Worm (Caenorhabditis elegans): ENCODE measurements around the gene D1005.4.

D1005.4 gene

ce11 chrX:1524559-1524958 is 38.9 kb upstream of the D1005.4 start (continued):
- TF ChIP-seq lin-13 (GFP tag; optimal IDR thresholded peaks at IDR 0.05) (no peak), sem-4 (tag; optimal IDR thresholded peaks at IDR 0.05) (peak; percentile 68)

ce11 chrX:1523272-1523671 is 37.7 kb upstream of the D1005.4 start:
- no peak for TF ChIP-seq peb-1 (tag; optimal IDR thresholded peaks at IDR 0.05)
- no peak for TF ChIP-seq C34F6.9 (tag; optimal IDR thresholded peaks at IDR 0.05)
- TF ChIP-seq F13H6.1 (tag; optimal IDR thresholded peaks at IDR 0.05), result no peak
- no peak for TF ChIP-seq skn-1 (tag; optimal IDR thresholded peaks at IDR 0.05)
- no peak for TF ChIP-seq dmd-4 (tag; optimal IDR thresholded peaks at IDR 0.05)
- TF ChIP-seq nhr-12 (tag; optimal IDR thresholded peaks at IDR 0.05), result no peak
- TF ChIP-seq nhr-129 (tag; optimal IDR thresholded peaks at IDR 0.05), result no peak
- TF ChIP-seq mab-5 (tag; optimal IDR thresholded peaks at IDR 0.05), result no peak
- no peak for TF ChIP-seq unc-62 (GFP tag; optimal IDR thresholded peaks at IDR 0.05)
- TF ChIP-seq elt-1 (tag; optimal IDR thresholded peaks at IDR 0.05), result no peak
- no peak for TF ChIP-seq zag-1 (tag; optimal IDR thresholded peaks at IDR 0.05)
- no peak for TF ChIP-seq mbf-1 (tag; optimal IDR thresholded peaks at IDR 0.05)

- TF ChIP-seq nhr-25 (tag; optimal IDR thresholded peaks at IDR 0.05) (no peak), nhr-129 (tag; optimal IDR thresholded peaks at IDR 0.05) (peak; percentile 62), F13H6.1 (tag; optimal IDR thresholded peaks at IDR 0.05) (peak; percentile 47), mdl-1 (tag; optimal IDR thresholded peaks at IDR 0.05) (peak in 1 of 2 experiments; percentile 3), lsy-2 (tag; optimal IDR thresholded peaks at IDR 0.05) (peak in 1 of 2 experiments; percentile 54), nhr-77 (tag; optimal IDR thresholded peaks at IDR 0.05) (no peak), sem-4 (tag; optimal IDR thresholded peaks at IDR 0.05) (no peak), C34F6.9 (tag; optimal IDR thresholded peaks at IDR 0.05) (peak; percentile 45), unc-55 (GFP tag; optimal IDR thresholded peaks at IDR 0.05) (peak; percentile 46)
Measured at ce11 chrX:1522068-1522467, 36.5 kb upstream of the D1005.4 start.

ce11 chrX:1521387-1521786 is 35.8 kb upstream of the D1005.4 start, which contains the start of gene toca-1:
Gene toca-1 (minus strand): TSS chrX:1521487.
- TF ChIP-seq gmeb-1 (tag; optimal IDR thresholded peaks at IDR 0.05), result no peak
- no peak for TF ChIP-seq unc-39 (tag; optimal IDR thresholded peaks at IDR 0.05)
- no peak for TF ChIP-seq elt-3 (tag; optimal IDR thresholded peaks at IDR 0.05)
- TF ChIP-seq elt-1 (tag; optimal IDR thresholded peaks at IDR 0.05), result no peak
- TF ChIP-seq lin-13 (GFP tag; optimal IDR thresholded peaks at IDR 0.05), result no peak
- TF ChIP-seq nhr-25 (tag; optimal IDR thresholded peaks at IDR 0.05), result no peak
- TF ChIP-seq crh-2 (tag; optimal IDR thresholded peaks at IDR 0.05), result no peak
- TF ChIP-seq ceh-16 (tag; optimal IDR thresholded peaks at IDR 0.05), result no peak
- TF ChIP-seq nhr-12 (tag; optimal IDR thresholded peaks at IDR 0.05), result no peak
- no peak for TF ChIP-seq sem-4 (tag; optimal IDR thresholded peaks at IDR 0.05)
- TF ChIP-seq nhr-23 (tag; optimal IDR thresholded peaks at IDR 0.05), result no peak
- TF ChIP-seq fos-1 (tag; optimal IDR thresholded peaks at IDR 0.05), result no peak

ce11 chrX:1517519-1517918 is 31.9 kb upstream of the D1005.4 start:
- no peak for TF ChIP-seq fos-1 (tag; optimal IDR thresholded peaks at IDR 0.05)

ce11 chrX:1516574-1516973 is 31.0 kb upstream of the D1005.4 start:
- TF ChIP-seq snpc-4 (tag; optimal IDR thresholded peaks at IDR 0.05) (peak; percentile 54), elt-3 (tag; optimal IDR thresholded peaks at IDR 0.05) (no peak)

ce11 chrX:1513153-1513552 is 27.5 kb upstream of the D1005.4 start:
- no peak for TF ChIP-seq unc-55 (GFP tag; optimal IDR thresholded peaks at IDR 0.05)
- TF ChIP-seq lin-39 (tag; optimal IDR thresholded peaks at IDR 0.05), result no peak
- TF ChIP-seq zag-1 (tag; optimal IDR thresholded peaks at IDR 0.05), result no peak
- no peak for TF ChIP-seq ZK546.5 (tag; optimal IDR thresholded peaks at IDR 0.05)
- TF ChIP-seq crh-2 (tag; optimal IDR thresholded peaks at IDR 0.05), result no peak
- TF ChIP-seq C34F6.9 (tag; optimal IDR thresholded peaks at IDR 0.05), result no peak
- TF ChIP-seq sem-4 (tag; optimal IDR thresholded peaks at IDR 0.05), result no peak
- TF ChIP-seq gmeb-1 (tag; optimal IDR thresholded peaks at IDR 0.05), result no peak
- TF ChIP-seq elt-1 (tag; optimal IDR thresholded peaks at IDR 0.05), result no peak
- TF ChIP-seq nhr-25 (tag; optimal IDR thresholded peaks at IDR 0.05), result no peak
- TF ChIP-seq R02D3.7 (tag; optimal IDR thresholded peaks at IDR 0.05), result no peak
- TF ChIP-seq mdl-1 (tag; optimal IDR thresholded peaks at IDR 0.05), result no peak
- TF ChIP-seq mbf-1 (tag; optimal IDR thresholded peaks at IDR 0.05), result no peak
- TF ChIP-seq nhr-77 (tag; optimal IDR thresholded peaks at IDR 0.05), result no peak
- TF ChIP-seq unc-39 (tag; optimal IDR thresholded peaks at IDR 0.05), result no peak
- TF ChIP-seq lsy-2 (tag; optimal IDR thresholded peaks at IDR 0.05), result no peak
- no peak for TF ChIP-seq nhr-237 (tag; optimal IDR thresholded peaks at IDR 0.05)
